Worm (Caenorhabditis elegans) whole organism, L4 larva: Measurements from ENCODE around the gene slo-2.

Experiments
- F44E2.7 ChIP-seq: fragments of 200-800 bp; sonication (Bioruptor generic); IDR thresholded peaks from 2 replicates; pipeline ENCODE4 v2.1.2; 2022; ENCODE audit warnings: missing genetic modification characterization, missing compliant biosample characterization
- F49E8.2 ChIP-seq: sonication (generic microtip); optimal IDR thresholded peaks from 2 replicates; lab custom pipeline; 2016; ENCODE audit warnings: missing compliant biosample characterization, mild to moderate bottlenecking, missing genetic modification characterization, borderline replicate concordance
- T20F7.1 ChIP-seq: fragments of 200-800 bp; sonication (Bioruptor generic); optimal IDR thresholded peaks from 2 replicates; lab custom pipeline; 2018; ENCODE audit warnings: mild to moderate bottlenecking, missing genetic modification characterization, missing compliant biosample characterization
- aha-1 ChIP-seq: fragments of 150-350 bp; peaks from one replicate; lab custom pipeline; 2014; ENCODE audit warnings: missing biosample characterization, missing genetic modification characterization
- aly-2 ChIP-seq: sonication (generic microtip); optimal IDR thresholded peaks from 2 replicates; lab custom pipeline; 2018; ENCODE audit warnings: missing biosample characterization, missing genetic modification characterization
- ceh-44 ChIP-seq: fragments of 200-800 bp; sonication (Bioruptor generic); IDR thresholded peaks from 2 replicates; pipeline ENCODE4 v1.3.6; 2022; ENCODE audit warnings: missing genetic modification reagents, missing genetic modification characterization, missing compliant biosample characterization
- ces-1 ChIP-seq: fragments of 150-350 bp; sonication (generic microtip); optimal IDR thresholded peaks from 4 replicates; lab custom pipeline; 2014; ENCODE audit warnings: missing biosample characterization, missing genetic modification reagents, missing genetic modification characterization
- daf-16 ChIP-seq, 3 experiments: sonication (generic microtip); optimal IDR thresholded peaks; 2 replicates each; lab custom pipeline; 2016 to 2017; ENCODE audit warnings: missing genetic modification characterization in 3 of 3, missing genetic modification reagents in 3 of 3, mild to moderate bottlenecking in 2 of 3, missing compliant biosample characterization in 2 of 3, missing biosample characterization in 1 of 3, moderate library complexity in 1 of 3
- dmd-6 ChIP-seq: fragments of 200-800 bp; sonication (Bioruptor generic); IDR thresholded peaks from 2 replicates; pipeline ENCODE4 v1.3.6; 2022; ENCODE audit warnings: missing genetic modification reagents, missing genetic modification characterization, missing compliant biosample characterization
- dve-1 ChIP-seq: sonication (generic microtip); optimal IDR thresholded peaks from 2 replicates; lab custom pipeline; 2017; ENCODE audit warnings: antibody characterized with exemption, mild to moderate bottlenecking, missing genetic modification characterization, missing compliant biosample characterization; ENCODE audit not compliant: insufficient read depth
- fkh-10 ChIP-seq: fragments of 150-350 bp; optimal IDR thresholded peaks from 2 replicates; lab custom pipeline; 2014; ENCODE audit warnings: missing biosample characterization, missing genetic modification reagents, missing genetic modification characterization
- hmg-1.1 ChIP-seq: fragments of 200-800 bp; sonication (Bioruptor generic); IDR thresholded peaks from 2 replicates; pipeline ENCODE4 v1.3.6; 2022; ENCODE audit warnings: missing genetic modification reagents, missing genetic modification characterization, missing compliant biosample characterization
- lin-13 ChIP-seq: fragments of 150-350 bp; optimal IDR thresholded peaks from 2 replicates; lab custom pipeline; 2014; ENCODE audit warnings: missing biosample characterization, missing genetic modification reagents, missing genetic modification characterization
- lin-15B ChIP-seq: fragments of 150-350 bp; sonication (generic microtip); optimal IDR thresholded peaks from 3 replicates; lab custom pipeline; 2014; ENCODE audit warnings: missing biosample characterization, missing genetic modification characterization
- lin-38 ChIP-seq: fragments of 200-800 bp; sonication (Bioruptor generic); IDR thresholded peaks from 2 replicates; pipeline ENCODE4 v1.3.6; 2022; ENCODE audit warnings: missing genetic modification reagents, missing genetic modification characterization, missing compliant biosample characterization
- lin-39 ChIP-seq: fragments of 150-350 bp; optimal IDR thresholded peaks from 2 replicates; lab custom pipeline; 2014; ENCODE audit warnings: missing biosample characterization, missing genetic modification reagents, missing genetic modification characterization
- lsy-2 ChIP-seq, 2 experiments: fragments of 150-350 bp in 1 of 2; sonication (generic microtip) in 1 of 2; optimal IDR thresholded peaks; 2 replicates each; lab custom pipeline; 2014 to 2017; ENCODE audit warnings: missing biosample characterization in 2 of 2, missing genetic modification characterization in 2 of 2
- madf-5 ChIP-seq, 2 experiments: fragments of 200-800 bp; sonication (Bioruptor generic); IDR thresholded peaks; 2 replicates each; pipeline ENCODE4 v1.3.6; 2022; ENCODE audit warnings: missing compliant biosample characterization in 2 of 2, missing genetic modification characterization in 2 of 2
- mxl-2 ChIP-seq: fragments of 200-800 bp; sonication (Bioruptor generic); conservative IDR thresholded peaks from 2 replicates; pipeline ENCODE4 v1.3.6; 2022; ENCODE audit warnings: missing genetic modification reagents, missing genetic modification characterization, missing compliant biosample characterization
- nhr-102 ChIP-seq: sonication (generic microtip); optimal IDR thresholded peaks from 2 replicates; lab custom pipeline; 2016; ENCODE audit warnings: mild to moderate bottlenecking, missing genetic modification characterization, moderate library complexity, missing compliant biosample characterization
- nhr-11 ChIP-seq: fragments of 150-350 bp; optimal IDR thresholded peaks from 2 replicates; lab custom pipeline; 2014; ENCODE audit warnings: missing biosample characterization, missing genetic modification characterization
- nhr-237 ChIP-seq: sonication (generic microtip); optimal IDR thresholded peaks from 2 replicates; lab custom pipeline; 2017; ENCODE audit warnings: missing biosample characterization, missing genetic modification characterization
- nhr-28 ChIP-seq: fragments of 150-350 bp; optimal IDR thresholded peaks from 2 replicates; lab custom pipeline; 2014; ENCODE audit warnings: missing biosample characterization, missing genetic modification characterization
- nhr-76 ChIP-seq: fragments of 150-350 bp; optimal IDR thresholded peaks from 2 replicates; lab custom pipeline; 2014; ENCODE audit warnings: missing biosample characterization, missing genetic modification characterization
- pha-4 ChIP-seq, 2 experiments: fragments of 150-350 bp in 1 of 2; fragments of 200-800 bp in 1 of 2; sonication (Bioruptor generic) in 1 of 2; IDR thresholded peaks in 1 of 2; optimal IDR thresholded peaks in 1 of 2; 2 replicates each; pipeline versions ENCODE4 v1.3.6 to Lab custom; 2014 to 2022; ENCODE audit warnings: missing genetic modification characterization in 2 of 2, missing genetic modification reagents in 2 of 2, missing biosample characterization in 1 of 2, missing compliant biosample characterization in 1 of 2
- skn-1 ChIP-seq: fragments of 150-350 bp; optimal IDR thresholded peaks from 2 replicates; lab custom pipeline; 2014; ENCODE audit warnings: missing biosample characterization, missing genetic modification characterization
- spr-1 ChIP-seq: sonication (generic microtip); optimal IDR thresholded peaks from 2 replicates; lab custom pipeline; 2016; ENCODE audit warnings: mild to moderate bottlenecking, missing genetic modification characterization, missing compliant biosample characterization
- tag-97 ChIP-seq: fragments of 200-800 bp; sonication (Bioruptor generic); IDR thresholded peaks from 2 replicates; pipeline ENCODE4 v1.3.6; 2022; ENCODE audit warnings: missing genetic modification characterization, missing compliant biosample characterization
- unc-130 ChIP-seq: sonication (generic microtip); optimal IDR thresholded peaks from 2 replicates; lab custom pipeline; 2016; ENCODE audit warnings: missing genetic modification reagents, missing genetic modification characterization, missing compliant biosample characterization
- zfp-3 ChIP-seq: fragments of 200-800 bp; sonication (Bioruptor generic); conservative IDR thresholded peaks from 2 replicates; pipeline ENCODE4 v1.3.6; 2022; ENCODE audit warnings: missing genetic modification reagents, missing genetic modification characterization, missing compliant biosample characterization
- ztf-11 ChIP-seq: fragments of 150-350 bp; optimal IDR thresholded peaks from 2 replicates; lab custom pipeline; 2014; ENCODE audit warnings: missing biosample characterization, missing genetic modification characterization

The slo-2 gene

DNA sequence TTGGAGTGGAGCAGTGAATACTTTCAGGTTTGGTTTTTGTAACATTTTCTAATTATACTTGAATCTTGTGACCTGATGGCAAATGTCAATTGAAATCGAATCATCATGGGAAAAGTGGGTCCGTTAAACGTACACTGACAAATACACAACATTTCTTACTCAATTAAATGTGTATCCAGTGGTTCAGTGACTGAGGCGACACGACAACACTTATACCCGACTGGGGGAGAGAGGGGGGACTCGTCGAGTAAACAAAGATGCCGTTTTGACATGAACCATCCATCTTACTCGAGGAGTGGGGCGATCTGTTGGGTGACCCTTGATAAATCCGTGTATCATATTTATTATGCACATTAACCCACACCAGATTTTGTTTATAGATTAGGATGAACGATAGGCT lies 36.9 kb downstream of the slo-2 start:
- TF ChIP-seq hmg-1.1 (GFP tag; lab: Robert Waterston, UW) = 0 out of 2 replicates have a peak, but pooled peaks have one; percentile 13
- TF ChIP-seq ces-1 = no peak
- peak in 1 of 2 experiments; percentile 87 for TF ChIP-seq daf-16 (GFP tag; optimal IDR thresholded peaks at IDR 0.05; lab: Kevin White, UChicago)
- no peak for TF ChIP-seq daf-16 (tag; optimal IDR thresholded peaks at IDR 0.05; lab: Kevin White, UChicago)

DNA sequence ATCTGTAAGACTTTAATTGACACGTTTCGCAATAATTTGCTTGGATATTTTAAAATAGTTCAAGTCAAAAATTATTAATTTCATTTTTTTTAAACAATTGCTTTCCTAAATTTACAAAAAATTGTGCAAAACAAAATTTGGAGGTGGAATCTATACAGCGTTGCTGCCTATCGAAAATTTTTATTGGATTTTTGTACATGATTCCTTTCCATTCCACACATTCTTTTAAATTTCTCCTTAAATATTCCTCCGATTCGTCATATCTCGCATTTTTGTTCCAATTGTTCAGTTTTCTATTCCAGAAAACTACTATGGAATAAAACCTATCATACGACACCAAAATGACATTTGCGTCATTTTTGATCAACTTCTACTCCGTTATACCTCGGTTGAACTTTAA lies 37.3 kb downstream of the slo-2 start, which contains the start of gene ttyh-1:
TSS of gene ttyh-1 (plus strand) at position 301 of the 400 bp plus-strand sequence.
- TF ChIP-seq unc-130 (no peak), zfp-3 (no peak), lsy-2 (tag; optimal IDR thresholded peaks at IDR 0.05; lab: Kevin White, UChicago) (no peak), mxl-2 (GFP tag; lab: Robert Waterston, UW) (no peak), nhr-237 (no peak), lin-15B (tag; lab: Kevin White, UChicago) (no peak), tag-97 (GFP tag; lab: Robert Waterston, UW) (no peak), nhr-102 (tag; lab: Kevin White, UChicago) (no peak), dmd-6 (GFP tag; lab: Robert Waterston, UW) (no peak)

- TF ChIP-seq hmg-1.1 (GFP tag; lab: Robert Waterston, UW) (peak; percentile 29; the same call in 1 of the 2 replicates), ztf-11 (tag; lab: Kevin White, UChicago) (no peak), F44E2.7 (GFP tag; lab: Robert Waterston, UW) (no peak)
These were observed 38.1 kb downstream of the slo-2 start for ce11 chrX:11367640-11368039.

DNA sequence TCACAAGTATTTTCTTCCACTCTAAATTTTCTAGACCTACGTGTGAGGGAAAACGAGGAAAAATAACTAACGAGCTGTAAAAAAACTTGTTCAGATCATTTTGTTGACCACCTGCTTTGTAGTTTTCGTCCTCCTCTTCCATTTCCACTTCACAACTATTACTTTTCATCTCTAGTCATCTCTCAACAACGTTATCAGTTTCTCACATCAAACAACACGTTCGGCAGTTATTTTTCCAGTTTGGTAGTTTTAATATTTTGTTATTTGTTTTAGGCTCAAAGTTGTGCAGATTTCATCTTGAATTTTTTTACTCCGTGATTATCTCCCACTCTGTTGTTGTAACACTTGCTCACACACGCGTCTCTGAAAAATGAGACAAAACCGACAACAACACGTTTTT lies 38.6 kb downstream of the slo-2 start:
- TF ChIP-seq nhr-28 (peak; percentile 73), lin-39 (tag; lab: Kevin White, UChicago) (no peak), dve-1 (tag; lab: Kevin White, UChicago) (peak; percentile 20), madf-5 (GFP tag; IDR thresholded peaks at IDR 0.05; lab: Robert Waterston, UW) (no peak), aha-1 (tag; lab: Kevin White, UChicago) (peak; percentile 49), daf-16 (GFP tag; optimal IDR thresholded peaks at IDR 0.05; lab: Kevin White, UChicago) (peak in 1 of 2 experiments; percentile 88), daf-16 (tag; optimal IDR thresholded peaks at IDR 0.05; lab: Kevin White, UChicago) (peak; percentile 60), dmd-6 (GFP tag; lab: Robert Waterston, UW) (peak; percentile 11; the same call in 1 of the 2 replicates)
- TF ChIP-seq, all 104 proteins: peak for 5

DNA sequence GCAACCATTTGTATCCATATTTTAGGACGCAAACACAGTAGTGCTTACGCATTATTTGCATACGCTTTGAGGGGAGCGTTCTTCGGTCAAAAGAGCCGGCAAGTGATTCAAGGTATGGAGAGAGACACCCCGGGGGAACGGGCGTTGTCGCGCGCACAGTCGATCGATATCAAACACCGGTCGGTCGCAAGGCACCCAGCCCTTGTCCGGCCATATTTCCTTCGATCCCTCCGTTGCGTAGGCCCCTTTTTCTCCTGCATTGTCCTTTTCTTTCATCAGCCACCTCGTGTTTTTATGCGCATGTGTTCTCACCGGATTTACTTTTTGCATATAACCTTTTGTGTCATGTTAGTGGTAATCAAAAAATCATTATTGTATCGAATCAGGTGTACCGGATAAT lies 39.7 kb downstream of the slo-2 start:
- TF ChIP-seq aly-2 (tag; lab: Kevin White, UChicago) = no peak
- no peak for TF ChIP-seq fkh-10 (GFP tag; lab: Kevin White, UChicago)
- no peak for TF ChIP-seq lin-13 (GFP tag; lab: Kevin White, UChicago)
- TF ChIP-seq nhr-11 (tag; lab: Kevin White, UChicago) = no peak
- TF ChIP-seq lin-38 = no peak
- no peak for TF ChIP-seq nhr-102 (tag; lab: Kevin White, UChicago)
- no peak for TF ChIP-seq ceh-44 (GFP tag; lab: Robert Waterston, UW)
- TF ChIP-seq spr-1 (tag; lab: Kevin White, UChicago) = no peak
- no peak for TF ChIP-seq pha-4 (GFP tag; IDR thresholded peaks at IDR 0.05; lab: Robert Waterston, UW)
- TF ChIP-seq pha-4 (tag; optimal IDR thresholded peaks at IDR 0.05; lab: Kevin White, UChicago) = no peak
- TF ChIP-seq skn-1 = no peak
- TF ChIP-seq nhr-237 = no peak
- no peak for TF ChIP-seq F44E2.7 (GFP tag; lab: Robert Waterston, UW)
- no peak for TF ChIP-seq nhr-76 (tag; lab: Kevin White, UChicago)
- TF ChIP-seq T20F7.1 = no peak
- no peak for TF ChIP-seq daf-16 (GFP tag; optimal IDR thresholded peaks at IDR 0.05; lab: Kevin White, UChicago)
- TF ChIP-seq daf-16 (tag; optimal IDR thresholded peaks at IDR 0.05; lab: Kevin White, UChicago) = no peak
- no peak for TF ChIP-seq F49E8.2 (tag; lab: Kevin White, UChicago)
- TF ChIP-seq madf-5 (GFP tag; IDR thresholded peaks at IDR 0.05; lab: Robert Waterston, UW) = no peak
- TF ChIP-seq, all 104 proteins: peak for 0
